Worm (Caenorhabditis elegans) whole organism, young adult: Measurements from ENCODE around the gene glb-3.

Source experiments
- B0035.1 ChIP-seq: sonication (generic microtip); optimal IDR thresholded peaks from 2 replicates; lab custom pipeline; 2016; ENCODE audit warnings: missing genetic modification characterization, mild to moderate bottlenecking, missing compliant biosample characterization, missing genotype, missing genetic modification reagents
- C06A6.2 ChIP-seq: fragments of 200-800 bp; sonication (Bioruptor generic); conservative IDR thresholded peaks from 2 replicates; pipeline ENCODE4 v1.3.6; 2022; ENCODE audit warnings: missing genetic modification characterization, missing compliant biosample characterization
- F33H1.4 ChIP-seq: fragments of 200-800 bp; sonication (Bioruptor generic); IDR thresholded peaks from 2 replicates; pipeline ENCODE4 v1.3.6; 2022; ENCODE audit warnings: missing genetic modification reagents, missing genetic modification characterization, missing compliant biosample characterization
- F49E8.2 ChIP-seq: sonication (generic microtip); optimal IDR thresholded peaks from 3 replicates; lab custom pipeline; 2017; ENCODE audit warnings: missing genetic modification characterization, mild to moderate bottlenecking, missing compliant biosample characterization, antibody characterized with exemption, moderate library complexity; ENCODE audit not compliant: insufficient read depth
- K11D2.4 ChIP-seq: fragments of 200-800 bp; sonication (Bioruptor generic); IDR thresholded peaks from 2 replicates; pipeline ENCODE4 v1.3.6; 2022; ENCODE audit warnings: missing genetic modification reagents, missing genetic modification characterization, missing compliant biosample characterization
- Y56A3A.18 ChIP-seq: fragments of 200-800 bp; sonication (Bioruptor generic); IDR thresholded peaks from 2 replicates; pipeline ENCODE4 v1.3.6; 2022; ENCODE audit warnings: missing genetic modification reagents, missing genetic modification characterization, missing compliant biosample characterization
- Y79H2A.3 ChIP-seq: fragments of 200-800 bp; sonication (Bioruptor generic); conservative IDR thresholded peaks from 2 replicates; pipeline ENCODE4 v1.3.6; 2022; ENCODE audit warnings: missing genetic modification reagents, missing genetic modification characterization, missing compliant biosample characterization
- Y95B8A.8 ChIP-seq: fragments of 200-800 bp; sonication (Bioruptor generic); IDR thresholded peaks from 2 replicates; pipeline ENCODE4 v1.3.6; 2022; ENCODE audit warnings: missing genetic modification reagents, missing genetic modification characterization, missing compliant biosample characterization
- aptf-2 ChIP-seq: fragments of 200-800 bp; sonication (Bioruptor generic); conservative IDR thresholded peaks from 2 replicates; pipeline ENCODE4 v1.3.6; 2022; ENCODE audit warnings: missing genetic modification reagents, missing genetic modification characterization, missing compliant biosample characterization
- athp-1 ChIP-seq: sonication (generic microtip); optimal IDR thresholded peaks from 2 replicates; lab custom pipeline; 2017; ENCODE audit warnings: mild to moderate bottlenecking, missing genetic modification characterization, missing compliant biosample characterization
- attf-6 ChIP-seq: fragments of 200-800 bp; sonication (Bioruptor generic); IDR thresholded peaks from 2 replicates; pipeline ENCODE4 v1.3.6; 2022; ENCODE audit warnings: missing genetic modification reagents, missing genetic modification characterization, missing compliant biosample characterization
- ccch-3 ChIP-seq: fragments of 200-800 bp; sonication (Bioruptor generic); optimal IDR thresholded peaks from 2 replicates; lab custom pipeline; 2018; ENCODE audit warnings: mild to moderate bottlenecking, missing genetic modification characterization, missing compliant biosample characterization
- cebp-2 ChIP-seq: fragments of 200-800 bp; sonication (Bioruptor generic); IDR thresholded peaks from 2 replicates; pipeline ENCODE4 v1.3.6; 2022; ENCODE audit warnings: missing genetic modification characterization, missing compliant biosample characterization
- ceh-27 ChIP-seq: fragments of 200-800 bp; sonication (Bioruptor generic); optimal IDR thresholded peaks from 2 replicates; lab custom pipeline; 2018; ENCODE audit warnings: mild to moderate bottlenecking, missing genetic modification characterization, moderate library complexity, missing compliant biosample characterization
- chd-7 ChIP-seq: sonication (generic microtip); optimal IDR thresholded peaks from 2 replicates; lab custom pipeline; 2016; ENCODE audit warnings: mild to moderate bottlenecking, missing genetic modification characterization, moderate library complexity, missing compliant biosample characterization
- efl-1 ChIP-seq: fragments of 150-350 bp; optimal IDR thresholded peaks from 2 replicates; lab custom pipeline; 2014; ENCODE audit warnings: missing biosample characterization, missing genetic modification reagents, missing genetic modification characterization
- egl-18 ChIP-seq: fragments of 200-800 bp; sonication (Bioruptor generic); IDR thresholded peaks from 2 replicates; pipeline ENCODE4 v1.3.6; 2022; ENCODE audit warnings: missing genetic modification reagents, missing genetic modification characterization, missing compliant biosample characterization
- hlh-12 ChIP-seq: sonication (generic microtip); optimal IDR thresholded peaks from 2 replicates; lab custom pipeline; 2016; ENCODE audit warnings: missing genetic modification characterization, missing compliant biosample characterization
- lag-1 ChIP-seq: fragments of 200-800 bp; sonication (Bioruptor generic); IDR thresholded peaks from 2 replicates; pipeline ENCODE4 v1.3.6; 2022; ENCODE audit warnings: missing genetic modification reagents, missing genetic modification characterization, missing compliant biosample characterization
- let-607 ChIP-seq, 2 experiments: fragments of 200-800 bp in 1 of 2; sonication (Bioruptor generic) in 1 of 2; sonication (generic microtip) in 1 of 2; optimal IDR thresholded peaks; 2 replicates each; lab custom pipeline; 2016 to 2018; ENCODE audit warnings: mild to moderate bottlenecking in 2 of 2, missing compliant biosample characterization in 2 of 2, missing genetic modification characterization in 2 of 2, moderate library complexity in 2 of 2, missing genotype in 1 of 2
- lir-1 ChIP-seq: fragments of 200-800 bp; sonication (Bioruptor generic); conservative IDR thresholded peaks from 2 replicates; pipeline ENCODE4 v1.3.6; 2022; ENCODE audit warnings: missing genetic modification reagents, missing genetic modification characterization, missing compliant biosample characterization
- lsl-1 ChIP-seq: fragments of 200-800 bp; sonication (Bioruptor generic); optimal IDR thresholded peaks from 2 replicates; lab custom pipeline; 2018; ENCODE audit warnings: mild to moderate bottlenecking, missing genetic modification characterization, moderate library complexity, missing compliant biosample characterization
- madf-10 ChIP-seq: sonication (generic microtip); optimal IDR thresholded peaks from 2 replicates; lab custom pipeline; 2016; ENCODE audit warnings: mild to moderate bottlenecking, missing genetic modification characterization, missing compliant biosample characterization
- madf-3 ChIP-seq: fragments of 200-800 bp; sonication (Bioruptor generic); IDR thresholded peaks from 2 replicates; pipeline ENCODE4 v1.3.6; 2022; ENCODE audit warnings: missing genetic modification reagents, missing genetic modification characterization, missing compliant biosample characterization
- mcd-1 ChIP-seq: fragments of 200-800 bp; sonication (Bioruptor generic); IDR thresholded peaks from 2 replicates; pipeline ENCODE4 v1.3.6; 2022; ENCODE audit warnings: missing genetic modification reagents, missing genetic modification characterization, missing compliant biosample characterization
- mel-28 ChIP-seq: sonication (generic microtip); optimal IDR thresholded peaks from 2 replicates; lab custom pipeline; 2016; ENCODE audit warnings: borderline replicate concordance, mild to moderate bottlenecking, missing genetic modification characterization, missing compliant biosample characterization
- mes-4 ChIP-seq: sonication (generic microtip); optimal IDR thresholded peaks from 2 replicates; lab custom pipeline; 2016; ENCODE audit warnings: missing genotype, missing genetic modification characterization, missing compliant biosample characterization
- nfyb-1 ChIP-seq: fragments of 200-800 bp; sonication (Bioruptor generic); IDR thresholded peaks from 2 replicates; pipeline ENCODE4 v1.3.6; 2022; ENCODE audit warnings: missing genetic modification reagents, missing genetic modification characterization, missing compliant biosample characterization
- nhr-80 ChIP-seq: sonication (generic microtip); optimal IDR thresholded peaks from 2 replicates; lab custom pipeline; 2016; ENCODE audit warnings: missing genetic modification characterization, missing compliant biosample characterization
- rcor-1 ChIP-seq: fragments of 200-800 bp; sonication (Bioruptor generic); IDR thresholded peaks from 2 replicates; pipeline ENCODE4 v1.3.6; 2022; ENCODE audit warnings: missing genetic modification reagents, missing genetic modification characterization, missing compliant biosample characterization
- rec-8 ChIP-seq, 2 experiments: sonication (generic microtip); optimal IDR thresholded peaks; 2 replicates each; lab custom pipeline; 2016; ENCODE audit warnings: mild to moderate bottlenecking in 2 of 2, missing genetic modification characterization in 2 of 2, missing genetic modification reagents in 2 of 2, missing genotype in 2 of 2, missing biosample characterization in 1 of 2, missing compliant biosample characterization in 1 of 2, moderate library complexity in 1 of 2
- repo-1 ChIP-seq: sonication (generic microtip); optimal IDR thresholded peaks from 2 replicates; lab custom pipeline; 2017; ENCODE audit warnings: mild to moderate bottlenecking, missing genetic modification characterization, missing compliant biosample characterization
- snpc-1.1 ChIP-seq: sonication (generic microtip); optimal IDR thresholded peaks from 2 replicates; lab custom pipeline; 2017; ENCODE audit warnings: missing genetic modification characterization, mild to moderate bottlenecking, missing compliant biosample characterization, antibody characterized with exemption, moderate library complexity, missing genotype, missing genetic modification reagents; ENCODE audit not compliant: insufficient read depth
- snpc-3.4 ChIP-seq: sonication (generic microtip); optimal IDR thresholded peaks from 2 replicates; lab custom pipeline; 2017; ENCODE audit warnings: missing genetic modification characterization, mild to moderate bottlenecking, missing compliant biosample characterization, antibody characterized with exemption, moderate library complexity, missing genotype, missing genetic modification reagents
- somi-1 ChIP-seq: fragments of 200-800 bp; sonication (Bioruptor generic); optimal IDR thresholded peaks from 2 replicates; lab custom pipeline; 2018; ENCODE audit warnings: mild to moderate bottlenecking, missing genetic modification characterization, missing compliant biosample characterization
- sptf-2 ChIP-seq: fragments of 200-800 bp; sonication (Bioruptor generic); optimal IDR thresholded peaks from 2 replicates; lab custom pipeline; 2018; ENCODE audit warnings: mild to moderate bottlenecking, missing genetic modification characterization, missing compliant biosample characterization
- tlf-1 ChIP-seq: fragments of 200-800 bp; sonication (Bioruptor generic); optimal IDR thresholded peaks from 2 replicates; lab custom pipeline; 2018; ENCODE audit warnings: mild to moderate bottlenecking, missing genetic modification characterization, missing compliant biosample characterization
- xnd-1 ChIP-seq: sonication (generic microtip); optimal IDR thresholded peaks from 2 replicates; lab custom pipeline; 2016; ENCODE audit warnings: missing genotype, missing genetic modification reagents, missing genetic modification characterization, missing compliant biosample characterization
- ztf-18 ChIP-seq: sonication (generic microtip); optimal IDR thresholded peaks from 2 replicates; lab custom pipeline; 2016; ENCODE audit warnings: missing genotype, mild to moderate bottlenecking, missing genetic modification characterization, missing compliant biosample characterization

Gene glb-3

ce11 chrV:11176693-11177304, 42.4 kb downstream of the glb-3 start (continued):
- TF ChIP-seq rcor-1 (GFP tag; lab: Robert Waterston, UW) (peak; percentile 92), aptf-2 (peak; percentile 43; the same call in 1 of the 2 replicates), tlf-1 (GFP tag; lab: Kevin White, UChicago) (peak; percentile 38), lir-1 (peak; percentile 46; the same call in 1 of the 2 replicates), lsl-1 (GFP tag; lab: Kevin White, UChicago) (peak; percentile 67), rec-8 (tag; optimal IDR thresholded peaks at IDR 0.05; lab: Kevin White, UChicago) (peak in 1 of 2 experiments; percentile 31), attf-6 (GFP tag; lab: Robert Waterston, UW) (peak; percentile 92), nhr-80 (tag; lab: Kevin White, UChicago) (peak; percentile 63), snpc-3.4 (tag; lab: Kevin White, UChicago) (peak; percentile 94), ztf-18 (peak; percentile 26), F33H1.4 (GFP tag; lab: Robert Waterston, UW) (peak; percentile 30; the same call in 1 of the 2 replicates), F49E8.2 (tag; lab: Kevin White, UChicago) (peak; percentile 89), snpc-1.1 (tag; lab: Kevin White, UChicago) (peak; percentile 95), Y56A3A.18 (GFP tag; lab: Robert Waterston, UW) (peak; percentile 89), xnd-1 (tag; lab: Kevin White, UChicago) (peak; percentile 10)

DNA sequence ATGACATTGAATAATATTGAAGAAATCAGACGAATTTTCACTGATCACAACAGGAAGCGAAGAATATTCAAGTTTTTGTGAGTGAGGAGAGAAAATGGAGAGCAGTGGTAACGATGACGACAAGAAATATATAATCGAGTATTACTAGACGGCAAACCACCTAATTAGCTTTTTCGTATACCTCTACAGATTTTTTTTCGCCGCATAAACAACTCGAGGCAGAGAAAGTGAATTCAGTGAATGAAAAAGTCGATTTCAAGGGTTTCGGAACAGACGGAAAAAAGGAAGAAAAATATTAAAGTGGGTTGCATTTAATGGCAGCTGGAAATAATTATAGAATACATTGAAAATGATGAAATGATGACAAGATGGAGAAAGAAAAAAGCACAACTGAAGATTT, 43.2 kb downstream of the glb-3 start, which contains the start of gene gpa-1:
Gene gpa-1, minus strand, starts transcription at position 101 of the 400 bp plus-strand sequence.
- TF ChIP-seq let-607 (tag; optimal IDR thresholded peaks at IDR 0.05; lab: Kevin White, UChicago), result no peak
- no peak for TF ChIP-seq egl-18
- TF ChIP-seq madf-10, result no peak
- TF ChIP-seq repo-1 (tag; lab: Kevin White, UChicago), result no peak
- TF ChIP-seq lir-1, result no peak
- no peak for TF ChIP-seq snpc-3.4 (tag; lab: Kevin White, UChicago)
- no peak for TF ChIP-seq mcd-1
- TF ChIP-seq lag-1 (GFP tag; lab: Robert Waterston, UW), result no peak
- TF ChIP-seq mes-4, result no peak

ce11 chrV:11180951-11181350, 46.6 kb downstream of the glb-3 start:
- TF ChIP-seq chd-7 (no peak), nfyb-1 (no peak), K11D2.4 (no peak), ccch-3 (GFP tag; lab: Kevin White, UChicago) (no peak), Y79H2A.3 (GFP tag; lab: Robert Waterston, UW) (no peak), xnd-1 (tag; lab: Kevin White, UChicago) (no peak), athp-1 (tag; lab: Kevin White, UChicago) (no peak), somi-1 (no peak), snpc-3.4 (tag; lab: Kevin White, UChicago) (no peak), madf-3 (GFP tag; lab: Robert Waterston, UW) (no peak), B0035.1 (tag; lab: Kevin White, UChicago) (no peak), cebp-2 (no peak), sptf-2 (GFP tag; lab: Kevin White, UChicago) (no peak), ceh-27 (no peak), Y95B8A.8 (GFP tag; lab: Robert Waterston, UW) (no peak), mel-28 (no peak), hlh-12 (tag; lab: Kevin White, UChicago) (no peak), C06A6.2 (no peak), efl-1 (GFP tag; lab: Kevin White, UChicago) (no peak), F33H1.4 (GFP tag; lab: Robert Waterston, UW) (no peak)
